Worm (Caenorhabditis elegans) whole organism, midembryonic: ENCODE results near the gene gplb-1.

Source experiments
- T22C8.4 ChIP-seq: fragments of 200-800 bp; sonication (Bioruptor generic); IDR thresholded peaks from 2 replicates; pipeline ENCODE4 v1.3.6; 2022; ENCODE audit warnings: missing genetic modification characterization, missing compliant biosample characterization
- cog-1 ChIP-seq: sonication (generic microtip); optimal IDR thresholded peaks from 2 replicates; lab custom pipeline; 2016; ENCODE audit warnings: missing genetic modification characterization, missing compliant biosample characterization
- flt-1 ChIP-seq: fragments of 200-800 bp; sonication (Bioruptor generic); IDR thresholded peaks from 2 replicates; pipeline ENCODE4 v1.3.6; 2022; ENCODE audit warnings: missing genetic modification characterization, missing compliant biosample characterization
- klf-2 ChIP-seq: fragments of 200-800 bp; sonication (Bioruptor generic); conservative IDR thresholded peaks from 2 replicates; pipeline ENCODE4 v1.3.6; 2022; ENCODE audit warnings: missing genetic modification reagents, missing genetic modification characterization, missing compliant biosample characterization
- med-1 ChIP-seq: sonication (generic microtip); optimal IDR thresholded peaks from 2 replicates; lab custom pipeline; 2017; ENCODE audit warnings: missing genetic modification characterization, mild to moderate bottlenecking, missing compliant biosample characterization, antibody characterized with exemption, missing genetic modification reagents; ENCODE audit not compliant: insufficient read depth
- ref-1 ChIP-seq: fragments of 200-800 bp; sonication (Bioruptor generic); conservative IDR thresholded peaks from 2 replicates; pipeline ENCODE4 v1.3.6; 2022; ENCODE audit warnings: missing genetic modification reagents, missing genetic modification characterization, missing compliant biosample characterization
- tab-1 ChIP-seq: fragments of 200-800 bp; sonication (Bioruptor generic); IDR thresholded peaks from 2 replicates; pipeline ENCODE4 v1.3.6; 2022; ENCODE audit warnings: missing genetic modification characterization, missing compliant biosample characterization
- ztf-23 ChIP-seq: fragments of 200-800 bp; sonication (Bioruptor generic); IDR thresholded peaks from 2 replicates; pipeline ENCODE4 v1.3.6; 2022; ENCODE audit warnings: missing genetic modification reagents, missing genetic modification characterization, missing compliant biosample characterization
- ztf-29 ChIP-seq: fragments of 200-800 bp; sonication (Bioruptor generic); IDR thresholded peaks from 2 replicates; pipeline ENCODE4 v1.3.6; 2022; ENCODE audit warnings: missing genetic modification reagents, missing genetic modification characterization, missing compliant biosample characterization

Gene gplb-1

DNA sequence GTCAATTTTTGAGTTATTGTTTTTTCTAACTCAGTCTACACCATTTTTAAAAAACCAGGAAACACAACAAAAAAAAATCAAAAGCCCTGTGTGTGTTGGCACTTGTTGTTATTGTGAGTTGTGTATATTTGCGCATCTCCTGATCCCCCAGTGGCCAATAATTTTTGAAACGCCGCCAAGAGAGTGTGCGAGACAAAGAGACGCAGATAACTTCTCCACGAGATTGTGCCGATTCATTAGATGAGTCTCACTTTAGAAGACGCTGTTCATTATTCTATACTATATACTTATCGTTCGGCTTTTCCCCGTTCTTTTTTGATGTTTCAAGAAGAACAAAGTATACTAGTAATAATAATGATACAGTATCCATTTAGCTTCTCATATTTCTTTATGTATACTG, 20.4 kb downstream of the gplb-1 start:
- no peak for TF ChIP-seq cog-1
- no peak for TF ChIP-seq ztf-29 (GFP tag; lab: Robert Waterston, UW)

DNA sequence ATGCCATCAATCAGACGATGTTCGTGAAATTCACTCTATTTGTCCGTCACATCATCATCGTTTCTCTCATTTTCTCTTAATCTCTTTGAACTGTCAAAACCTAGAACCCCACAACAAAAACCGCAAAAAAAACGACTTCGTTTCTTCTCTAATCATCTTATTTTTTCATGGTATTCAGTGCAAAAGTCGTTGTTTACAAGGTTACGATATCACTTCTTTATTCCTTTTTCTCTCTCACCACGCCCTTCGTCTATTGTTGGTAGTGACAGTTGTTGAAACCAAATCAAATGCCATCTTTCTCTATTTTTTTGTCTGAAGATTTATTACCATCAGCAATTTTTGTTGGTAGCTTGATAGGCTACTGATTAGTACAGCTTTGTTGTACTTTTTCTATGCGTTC, 21.8 kb downstream of the gplb-1 start:
- TF ChIP-seq ztf-29 (GFP tag; lab: Robert Waterston, UW), result no peak
- no peak for TF ChIP-seq cog-1
- no peak for TF ChIP-seq flt-1
- TF ChIP-seq ref-1 (GFP tag; lab: Robert Waterston, UW), result no peak
- no peak for TF ChIP-seq tab-1 (GFP tag; lab: Robert Waterston, UW)
- TF ChIP-seq ztf-23 (GFP tag; lab: Robert Waterston, UW), result no peak
- TF ChIP-seq T22C8.4 (GFP tag; lab: Robert Waterston, UW), result no peak
- no peak for TF ChIP-seq klf-2 (GFP tag; lab: Robert Waterston, UW)
- no peak for TF ChIP-seq med-1 (GFP tag; lab: Kevin White, UChicago)

- no peak for TF ChIP-seq ztf-23 (GFP tag; lab: Robert Waterston, UW)
- no peak for TF ChIP-seq tab-1 (GFP tag; lab: Robert Waterston, UW)
- no peak for TF ChIP-seq flt-1
- no peak for TF ChIP-seq T22C8.4 (GFP tag; lab: Robert Waterston, UW)
These were observed 23.1 kb downstream of the gplb-1 start, which contains the start of gene T23B12.5 for ce11 chrV:8447928-8448327. Gene T23B12.5 (minus strand): TSS chrV:8448028.

- TF ChIP-seq ztf-23 (GFP tag; lab: Robert Waterston, UW), result no peak
- TF ChIP-seq tab-1 (GFP tag; lab: Robert Waterston, UW), result no peak
- no peak for TF ChIP-seq ztf-29 (GFP tag; lab: Robert Waterston, UW)
- no peak for TF ChIP-seq T22C8.4 (GFP tag; lab: Robert Waterston, UW)
- no peak for TF ChIP-seq ref-1 (GFP tag; lab: Robert Waterston, UW)
- TF ChIP-seq flt-1, result no peak
- no peak for TF ChIP-seq klf-2 (GFP tag; lab: Robert Waterston, UW)
- TF ChIP-seq med-1 (GFP tag; lab: Kevin White, UChicago), result no peak
- no peak for TF ChIP-seq cog-1
These were observed 25.4 kb downstream of the gplb-1 start for ce11 chrV:8445636-8446035.

ce11 chrV:8444357-8444856, 26.6 kb downstream of the gplb-1 start, which contains the start of gene lmd-3:
Gene lmd-3 (minus strand): TSS chrV:8444806.
- TF ChIP-seq flt-1 (no peak), ref-1 (GFP tag; lab: Robert Waterston, UW) (no peak), tab-1 (GFP tag; lab: Robert Waterston, UW) (no peak), cog-1 (no peak), ztf-23 (GFP tag; lab: Robert Waterston, UW) (no peak), klf-2 (GFP tag; lab: Robert Waterston, UW) (no peak), med-1 (GFP tag; lab: Kevin White, UChicago) (no peak), T22C8.4 (GFP tag; lab: Robert Waterston, UW) (no peak), ztf-29 (GFP tag; lab: Robert Waterston, UW) (no peak)

ce11 chrV:8437358-8437757, 33.7 kb downstream of the gplb-1 start:
- TF ChIP-seq T22C8.4 (GFP tag; lab: Robert Waterston, UW), result no peak
- no peak for TF ChIP-seq ref-1 (GFP tag; lab: Robert Waterston, UW)
- TF ChIP-seq ztf-23 (GFP tag; lab: Robert Waterston, UW), result no peak
- no peak for TF ChIP-seq tab-1 (GFP tag; lab: Robert Waterston, UW)
- no peak for TF ChIP-seq cog-1
- TF ChIP-seq ztf-29 (GFP tag; lab: Robert Waterston, UW), result no peak
- no peak for TF ChIP-seq flt-1
- no peak for TF ChIP-seq klf-2 (GFP tag; lab: Robert Waterston, UW)
- TF ChIP-seq med-1 (GFP tag; lab: Kevin White, UChicago), result no peak

- TF ChIP-seq ref-1 (GFP tag; lab: Robert Waterston, UW) (no peak), T22C8.4 (GFP tag; lab: Robert Waterston, UW) (no peak), tab-1 (GFP tag; lab: Robert Waterston, UW) (no peak), ztf-29 (GFP tag; lab: Robert Waterston, UW) (no peak), med-1 (GFP tag; lab: Kevin White, UChicago) (no peak), flt-1 (no peak), ztf-23 (GFP tag; lab: Robert Waterston, UW) (no peak), cog-1 (no peak), klf-2 (GFP tag; lab: Robert Waterston, UW) (no peak)
These were observed 35.8 kb downstream of the gplb-1 start for ce11 chrV:8435292-8435691.

- TF ChIP-seq T22C8.4 (GFP tag; lab: Robert Waterston, UW), result no peak
- TF ChIP-seq flt-1, result no peak
- TF ChIP-seq med-1 (GFP tag; lab: Kevin White, UChicago), result no peak
- TF ChIP-seq klf-2 (GFP tag; lab: Robert Waterston, UW), result no peak
- TF ChIP-seq ref-1 (GFP tag; lab: Robert Waterston, UW), result no peak
- TF ChIP-seq ztf-29 (GFP tag; lab: Robert Waterston, UW), result no peak
- TF ChIP-seq ztf-23 (GFP tag; lab: Robert Waterston, UW), result no peak
- no peak for TF ChIP-seq cog-1
- no peak for TF ChIP-seq tab-1 (GFP tag; lab: Robert Waterston, UW)
These were observed 36.6 kb downstream of the gplb-1 start for ce11 chrV:8434400-8434827.

DNA sequence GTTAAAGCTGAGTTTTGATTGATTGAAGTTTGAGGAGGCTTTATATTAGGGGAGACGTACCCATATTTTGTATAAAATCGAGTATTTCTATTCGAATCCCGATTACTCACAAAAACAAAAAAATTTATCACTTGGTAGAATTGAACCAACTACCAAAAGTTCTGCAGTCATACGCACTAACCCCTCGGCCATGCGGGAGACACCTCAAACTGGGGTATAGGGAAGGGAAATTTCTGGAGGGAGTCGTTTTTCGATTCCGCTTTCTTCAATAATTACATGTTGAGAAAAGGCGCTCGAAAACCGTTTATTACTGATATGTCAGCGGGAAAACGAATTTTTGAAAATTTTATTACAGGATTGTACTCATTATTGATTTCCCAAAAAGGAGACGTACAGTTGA, 39.7 kb downstream of the gplb-1 start:
- peak; percentile 71 for TF ChIP-seq ref-1 (GFP tag; lab: Robert Waterston, UW)
- peak; percentile 70; the same call in 1 of the 2 replicates for TF ChIP-seq ztf-23 (GFP tag; lab: Robert Waterston, UW)
- TF ChIP-seq flt-1, result peak; percentile 82
- peak; percentile 72 for TF ChIP-seq T22C8.4 (GFP tag; lab: Robert Waterston, UW)
- 0 out of 2 replicates have a peak, but pooled peaks have one; percentile 35 for TF ChIP-seq ztf-29 (GFP tag; lab: Robert Waterston, UW)
- TF ChIP-seq tab-1 (GFP tag; lab: Robert Waterston, UW), result peak; percentile 83; the same call in 1 of the 2 replicates
